Fruit fly (Drosophila melanogaster) whole organism, prepupa: ENCODE results near the gene CG44838.

Experiments used
- Blimp-1 ChIP-seq: fragments of 200-800 bp; sonication (Bioruptor generic); optimal IDR thresholded peaks from 3 replicates; lab custom pipeline; 2017; ENCODE audit warnings: missing biosample characterization, missing genetic modification characterization, mild to moderate bottlenecking, moderate library complexity, missing genetic modification reagents
- CG11294 ChIP-seq: fragments of 200-800 bp; sonication (Bioruptor generic); IDR thresholded peaks from 2 replicates; pipeline ENCODE4 v1.3.6; 2022; ENCODE audit warnings: missing biosample characterization, missing genetic modification characterization
- CG11762 ChIP-seq: fragments of 200-800 bp; sonication (Bioruptor generic); optimal IDR thresholded peaks from 3 replicates; lab custom pipeline; 2016; ENCODE audit warnings: missing biosample characterization, missing genetic modification characterization; ENCODE audit not compliant: insufficient read depth
- CG16779 ChIP-seq: fragments of 200-800 bp; sonication (Bioruptor generic); optimal IDR thresholded peaks from 3 replicates; lab custom pipeline; 2017; ENCODE audit warnings: missing biosample characterization, mild to moderate bottlenecking, missing genetic modification characterization
- CG34406 ChIP-seq: fragments of 200-800 bp; sonication (Bioruptor generic); optimal IDR thresholded peaks from 3 replicates; lab custom pipeline; 2016; ENCODE audit warnings: missing biosample characterization, missing genetic modification characterization
- CG6808 ChIP-seq: fragments of 200-800 bp; sonication (Bioruptor generic); optimal IDR thresholded peaks from 3 replicates; lab custom pipeline; 2017; ENCODE audit warnings: missing biosample characterization, missing genetic modification characterization, mild to moderate bottlenecking, moderate library complexity, missing genetic modification reagents
- CG6854 ChIP-seq: fragments of 200-800 bp; sonication (Bioruptor generic); optimal IDR thresholded peaks from 2 replicates; lab custom pipeline; 2017; ENCODE audit warnings: missing biosample characterization, mild to moderate bottlenecking, missing genetic modification characterization
- Ets21C ChIP-seq: fragments of 200-800 bp; sonication (Bioruptor generic); optimal IDR thresholded peaks from 3 replicates; lab custom pipeline; 2016; ENCODE audit warnings: missing biosample characterization, missing genetic modification characterization
- OdsH ChIP-seq: fragments of 200-800 bp; sonication (Bioruptor generic); optimal IDR thresholded peaks from 3 replicates; lab custom pipeline; 2016; ENCODE audit warnings: missing biosample characterization, missing genetic modification characterization
- Sox102F ChIP-seq: fragments of 200-800 bp; sonication (Bioruptor generic); optimal IDR thresholded peaks from 2 replicates; lab custom pipeline; 2016; ENCODE audit warnings: missing biosample characterization, mild to moderate bottlenecking, missing genetic modification characterization
- achi ChIP-seq: fragments of 200-800 bp; sonication (Bioruptor generic); optimal IDR thresholded peaks from 3 replicates; lab custom pipeline; 2016; ENCODE audit warnings: missing biosample characterization, missing genetic modification characterization
- dac ChIP-seq: fragments of 200-800 bp; sonication (Bioruptor generic); optimal IDR thresholded peaks from 2 replicates; lab custom pipeline; 2017; ENCODE audit warnings: missing biosample characterization, mild to moderate bottlenecking, missing genetic modification characterization
- fd59A ChIP-seq: fragments of 200-800 bp; sonication (Bioruptor generic); optimal IDR thresholded peaks from 2 replicates; lab custom pipeline; 2017; ENCODE audit warnings: missing biosample characterization, mild to moderate bottlenecking, missing genetic modification characterization, missing genetic modification reagents
- ss ChIP-seq, 2 experiments: fragments of 200-800 bp; sonication (Bioruptor generic); optimal IDR thresholded peaks; 2 replicates in 1 of 2; 3 replicates in 1 of 2; lab custom pipeline; 2017 to 2018; ENCODE audit warnings: mild to moderate bottlenecking in 2 of 2, missing biosample characterization in 2 of 2, missing genetic modification characterization in 2 of 2, moderate library complexity in 1 of 2

DNA sequence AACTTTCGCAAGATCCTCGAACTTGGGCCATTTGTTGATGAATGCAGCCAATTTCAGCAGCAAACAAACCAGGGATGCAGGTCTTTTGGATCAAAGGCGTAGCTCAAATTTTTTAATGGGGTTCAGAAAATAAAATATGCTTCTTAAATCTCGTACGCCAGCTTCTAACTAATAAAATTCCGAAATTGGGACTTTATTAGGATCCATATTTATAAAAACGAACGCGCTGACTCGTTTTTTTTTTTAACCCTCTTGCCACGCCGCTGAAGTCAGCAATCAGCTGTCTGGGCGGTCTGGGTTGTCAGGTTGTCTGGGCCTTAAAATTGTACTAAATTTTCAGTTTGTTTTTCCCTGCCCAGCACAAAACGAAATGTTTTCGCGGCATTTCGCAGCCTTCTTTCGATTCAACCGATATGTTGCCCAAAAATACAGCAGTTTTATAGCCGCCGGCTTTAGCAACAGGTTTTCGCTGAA lies 3.2 kb upstream of the CG44838 start, which contains the start of gene CG3437:
- TF ChIP-seq achi (peak; percentile 99), OdsH (GFP tag; lab: Kevin White, UChicago) (peak; percentile 99), Sox102F (GFP tag; lab: Kevin White, UChicago) (peak; percentile 99), CG11294 (peak; percentile 99), CG11762 (GFP tag; lab: Kevin White, UChicago) (peak; percentile 99), CG16779 (peak; percentile 99), CG34406 (GFP tag; lab: Kevin White, UChicago) (peak; percentile 99), CG6808 (peak; percentile 99), dac (GFP tag; lab: Kevin White, UChicago) (peak; percentile 99), Blimp-1 (GFP tag; lab: Kevin White, UChicago) (peak; percentile 97), CG6854 (GFP tag; lab: Kevin White, UChicago) (peak; percentile 99), fd59A (peak; percentile 99), Ets21C (GFP tag; lab: Kevin White, UChicago) (peak; percentile 99), ss (GFP tag; optimal IDR thresholded peaks at IDR 0.05; lab: Kevin White, UChicago) (peak; percentile 99)
